Fruit fly (Drosophila melanogaster) whole organism, prepupa: ENCODE results near the gene yps.

Source experiments
- CG10669 ChIP-seq: fragments of 200-800 bp; sonication (Bioruptor generic); optimal IDR thresholded peaks from 3 replicates; lab custom pipeline; 2018; ENCODE audit warnings: missing biosample characterization, mild to moderate bottlenecking, missing genetic modification characterization, moderate library complexity
- CG11902 ChIP-seq: fragments of 200-800 bp; sonication (Bioruptor generic); optimal IDR thresholded peaks from 3 replicates; lab custom pipeline; 2016; ENCODE audit warnings: missing biosample characterization, missing genetic modification characterization
- CG6808 ChIP-seq: fragments of 200-800 bp; sonication (Bioruptor generic); optimal IDR thresholded peaks from 3 replicates; lab custom pipeline; 2017; ENCODE audit warnings: missing biosample characterization, missing genetic modification characterization, mild to moderate bottlenecking, moderate library complexity, missing genetic modification reagents
- CG9139 ChIP-seq: fragments of 200-800 bp; sonication (Bioruptor generic); optimal IDR thresholded peaks from 3 replicates; lab custom pipeline; 2017; ENCODE audit warnings: missing biosample characterization, mild to moderate bottlenecking, missing genetic modification characterization
- Gug ChIP-seq: fragments of 200-800 bp; sonication (Bioruptor generic); IDR thresholded peaks from 2 replicates; pipeline ENCODE4 v1.3.6; 2022; ENCODE audit warnings: missing biosample characterization, missing genetic modification characterization
- OdsH ChIP-seq: fragments of 200-800 bp; sonication (Bioruptor generic); optimal IDR thresholded peaks from 3 replicates; lab custom pipeline; 2016; ENCODE audit warnings: missing biosample characterization, missing genetic modification characterization
- Smox ChIP-seq: fragments of 200-800 bp; sonication (Bioruptor generic); optimal IDR thresholded peaks from 3 replicates; lab custom pipeline; 2016; ENCODE audit warnings: missing biosample characterization, missing genetic modification characterization
- dsx ChIP-seq: fragments of 200-800 bp; optimal IDR thresholded peaks from 3 replicates; lab custom pipeline; 2019; ENCODE audit warnings: missing biosample characterization, mild to moderate bottlenecking, missing genetic modification characterization, moderate library complexity; ENCODE audit not compliant: poor library complexity, severe bottlenecking
- svp ChIP-seq: fragments of 200-800 bp; sonication (Bioruptor generic); peaks from one replicate; lab custom pipeline; 2016; ENCODE audit warnings: missing biosample characterization, missing genetic modification characterization

DNA sequence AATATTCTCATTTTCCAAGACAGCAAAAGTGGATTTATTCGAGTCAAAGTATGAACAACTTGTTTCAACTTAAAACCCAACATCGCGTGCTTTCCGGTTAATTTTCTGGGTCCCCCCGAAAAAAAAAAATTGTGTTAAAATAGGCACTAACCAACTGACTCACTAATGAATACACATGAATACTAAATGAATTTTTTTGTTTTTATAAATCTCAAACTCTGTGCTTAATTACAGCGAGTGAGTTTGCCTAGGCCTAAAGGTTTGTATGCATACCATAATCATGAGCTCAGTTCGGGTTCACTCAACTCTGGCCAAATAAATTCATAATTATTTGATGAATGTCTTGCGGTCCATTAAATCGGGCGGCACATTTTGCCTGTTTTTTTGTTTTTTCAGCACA, 17.6 kb downstream of the yps start:
- TF ChIP-seq CG9139 (GFP tag; lab: Kevin White, UChicago) (no peak), CG6808 (GFP tag; lab: Kevin White, UChicago) (no peak), dsx (no peak), svp (GFP tag; lab: Kevin White, UChicago) (peak; percentile 25), CG11902 (GFP tag; lab: Kevin White, UChicago) (no peak), Gug (no peak), Smox (GFP tag; lab: Kevin White, UChicago) (no peak), OdsH (GFP tag; lab: Kevin White, UChicago) (no peak), CG10669 (GFP tag; lab: Kevin White, UChicago) (no peak)
